Fruit fly (Drosophila melanogaster) whole organism, embryonic: ENCODE results near the gene CG34348.

ENCODE experiments used
- B-H1 ChIP-seq: fragments of 200-800 bp; sonication (Bioruptor generic); IDR thresholded peaks from 3 replicates; pipeline ENCODE4 v1.3.6; 2022; ENCODE audit warnings: missing biosample characterization, missing genetic modification characterization
- BtbVII ChIP-seq: fragments of 200-800 bp; sonication (Bioruptor generic); optimal IDR thresholded peaks from 3 replicates; lab custom pipeline; 2017; ENCODE audit warnings: missing biosample characterization, mild to moderate bottlenecking, missing genetic modification characterization
- CG10209 ChIP-seq: fragments of 200-800 bp; sonication (Bioruptor generic); optimal IDR thresholded peaks from 3 replicates; lab custom pipeline; 2017; ENCODE audit warnings: missing biosample characterization, mild to moderate bottlenecking, missing genetic modification characterization, missing genetic modification reagents
- CG10654 ChIP-seq: fragments of 200-800 bp; sonication (Bioruptor generic); optimal IDR thresholded peaks from 2 replicates; lab custom pipeline; 2016; ENCODE audit warnings: missing biosample characterization, missing genetic modification characterization
- CG12391 ChIP-seq: fragments of 200-800 bp; sonication (Bioruptor generic); optimal IDR thresholded peaks from 3 replicates; lab custom pipeline; 2018; ENCODE audit warnings: missing biosample characterization, mild to moderate bottlenecking, missing genetic modification characterization, moderate library complexity
- CG12744 ChIP-seq: fragments of 200-800 bp; sonication (Bioruptor generic); optimal IDR thresholded peaks from 2 replicates; lab custom pipeline; 2016; ENCODE audit warnings: missing biosample characterization, missing genetic modification characterization
- CG13287 ChIP-seq: fragments of 200-800 bp; sonication (Bioruptor generic); IDR thresholded peaks from 2 replicates; pipeline ENCODE4 v1.3.6; 2022; ENCODE audit warnings: missing biosample characterization, missing genetic modification characterization; ENCODE audit not compliant: partially characterized antibody
- CG13775 ChIP-seq: fragments of 200-800 bp; sonication (Bioruptor generic); optimal IDR thresholded peaks from 3 replicates; lab custom pipeline; 2017; ENCODE audit warnings: missing biosample characterization, mild to moderate bottlenecking, missing genetic modification characterization
- CG16813 ChIP-seq: fragments of 200-800 bp; sonication (Bioruptor generic); IDR thresholded peaks from 3 replicates; pipeline ENCODE4 v1.3.6; 2022; ENCODE audit warnings: missing biosample characterization, missing genetic modification characterization; ENCODE audit not compliant: partially characterized antibody
- CG17612 ChIP-seq: fragments of 200-800 bp; sonication (Bioruptor generic); IDR thresholded peaks from 2 replicates; pipeline ENCODE4 v1.3.6; 2022; ENCODE audit warnings: missing biosample characterization, missing genetic modification characterization
- CG18011 ChIP-seq: fragments of 200-800 bp; sonication (Bioruptor generic); optimal IDR thresholded peaks from 2 replicates; lab custom pipeline; 2017; ENCODE audit warnings: missing biosample characterization, missing genetic modification characterization, mild to moderate bottlenecking, moderate library complexity, missing genotype
- CG2875 ChIP-seq: fragments of 200-800 bp; sonication (Bioruptor generic); optimal IDR thresholded peaks from 2 replicates; lab custom pipeline; 2017; ENCODE audit warnings: missing biosample characterization, mild to moderate bottlenecking, missing genetic modification characterization, missing genetic modification reagents
- CG30403 ChIP-seq: fragments of 200-800 bp; sonication (Bioruptor generic); optimal IDR thresholded peaks from 3 replicates; lab custom pipeline; 2016; ENCODE audit warnings: missing biosample characterization, missing genetic modification characterization
- CG3163 ChIP-seq: fragments of 200-800 bp; sonication (Bioruptor generic); optimal IDR thresholded peaks from 3 replicates; lab custom pipeline; 2016; ENCODE audit warnings: missing biosample characterization, missing genetic modification characterization
- CG4707 ChIP-seq: fragments of 200-800 bp; sonication (Bioruptor generic); optimal IDR thresholded peaks from 2 replicates; lab custom pipeline; 2018; ENCODE audit warnings: missing biosample characterization, mild to moderate bottlenecking, missing genetic modification characterization, moderate library complexity
- CG6654 ChIP-seq: fragments of 200-800 bp; sonication (Bioruptor generic); optimal IDR thresholded peaks from 2 replicates; lab custom pipeline; 2017; ENCODE audit warnings: missing biosample characterization, mild to moderate bottlenecking, missing genetic modification characterization
- CG6765 ChIP-seq: fragments of 200-800 bp; sonication (Bioruptor generic); optimal IDR thresholded peaks from 3 replicates; lab custom pipeline; 2017; ENCODE audit warnings: missing biosample characterization, mild to moderate bottlenecking, missing genetic modification characterization
- CG7556 ChIP-seq: fragments of 200-800 bp; sonication (Bioruptor generic); optimal IDR thresholded peaks from 2 replicates; lab custom pipeline; 2017; ENCODE audit warnings: missing biosample characterization, mild to moderate bottlenecking, missing genetic modification characterization
- CG8388 ChIP-seq: fragments of 200-800 bp; sonication (Bioruptor generic); optimal IDR thresholded peaks from 2 replicates; lab custom pipeline; 2019; ENCODE audit warnings: missing biosample characterization, mild to moderate bottlenecking, missing genetic modification characterization, moderate library complexity
- CG9437 ChIP-seq: fragments of 200-800 bp; sonication (Bioruptor generic); optimal IDR thresholded peaks from 2 replicates; lab custom pipeline; 2018; ENCODE audit warnings: missing biosample characterization, mild to moderate bottlenecking, missing genetic modification characterization
- CG9932 ChIP-seq: fragments of 200-800 bp; sonication (Bioruptor generic); IDR thresholded peaks from 2 replicates; pipeline ENCODE4 v1.3.6; 2022; ENCODE audit warnings: missing biosample characterization, missing genetic modification characterization
- Chrac-16 ChIP-seq: fragments of 200-800 bp; sonication (Bioruptor generic); optimal IDR thresholded peaks from 3 replicates; lab custom pipeline; 2016; ENCODE audit warnings: missing biosample characterization, missing genetic modification characterization
- E2f1 ChIP-seq: fragments of 200-800 bp; sonication (Bioruptor generic); IDR thresholded peaks from 2 replicates; pipeline ENCODE4 v1.3.6; 2022; ENCODE audit warnings: missing biosample characterization, missing genetic modification characterization
- Gsc ChIP-seq: fragments of 200-800 bp; sonication (Bioruptor generic); IDR thresholded peaks from 2 replicates; pipeline ENCODE4 v1.3.6; 2022; ENCODE audit warnings: missing biosample characterization, missing genetic modification characterization
- NFAT ChIP-seq: fragments of 200-800 bp; sonication (Bioruptor generic); IDR thresholded peaks from 2 replicates; pipeline ENCODE4 v1.3.6; 2022; ENCODE audit warnings: missing biosample characterization, missing genetic modification characterization
- Nf-YB ChIP-seq: fragments of 200-800 bp; sonication (Bioruptor generic); optimal IDR thresholded peaks from 3 replicates; lab custom pipeline; 2019; ENCODE audit warnings: missing biosample characterization, mild to moderate bottlenecking, missing genetic modification characterization, moderate library complexity
- Oaz ChIP-seq: fragments of 200-800 bp; sonication (Bioruptor generic); IDR thresholded peaks from 2 replicates; pipeline ENCODE4 v1.3.6; 2022; ENCODE audit warnings: missing biosample characterization, missing genetic modification characterization
- Six4 ChIP-seq: fragments of 200-800 bp; sonication (Bioruptor generic); optimal IDR thresholded peaks from 2 replicates; lab custom pipeline; 2016; ENCODE audit warnings: missing biosample characterization, missing genetic modification characterization
- Usf ChIP-seq: fragments of 200-800 bp; sonication (Bioruptor generic); optimal IDR thresholded peaks from 2 replicates; lab custom pipeline; 2017; ENCODE audit warnings: missing genotype, missing biosample characterization, missing genetic modification characterization
- aop ChIP-seq: fragments of 200-800 bp; sonication (Bioruptor generic); IDR thresholded peaks from 2 replicates; pipeline ENCODE4 v1.3.6; 2022; ENCODE audit warnings: missing biosample characterization, missing genetic modification characterization
- ara ChIP-seq: fragments of 200-800 bp; sonication (Bioruptor generic); IDR thresholded peaks from 2 replicates; pipeline ENCODE4 v1.3.6; 2022; ENCODE audit warnings: missing biosample characterization, missing genetic modification characterization
- ato ChIP-seq: fragments of 200-800 bp; sonication (Bioruptor generic); IDR thresholded peaks from 2 replicates; pipeline ENCODE4 v1.3.6; 2022; ENCODE audit warnings: missing biosample characterization, missing genetic modification characterization; ENCODE audit not compliant: partially characterized antibody
- cad ChIP-seq: fragments of >200 bp; optimal IDR thresholded peaks from 2 replicates; lab custom pipeline; 2017; ENCODE audit warnings: missing biosample characterization, missing genetic modification characterization
- chinmo ChIP-seq: fragments of 200-800 bp; sonication (Bioruptor generic); IDR thresholded peaks from 4 replicates; pipeline ENCODE4 v1.3.6; 2022; ENCODE audit warnings: missing biosample characterization, missing genetic modification characterization; ENCODE audit not compliant: partially characterized antibody
- croc ChIP-seq: fragments of 200-800 bp; sonication (Bioruptor generic); conservative IDR thresholded peaks from 3 replicates; pipeline ENCODE4 v1.3.6; 2022; ENCODE audit warnings: missing biosample characterization, missing genetic modification characterization
- en ChIP-seq: fragments of 200-800 bp; sonication (Bioruptor generic); optimal IDR thresholded peaks from 2 replicates; lab custom pipeline; 2016; ENCODE audit warnings: missing biosample characterization, missing genetic modification characterization
- h ChIP-seq: fragments of >200 bp; optimal IDR thresholded peaks from 2 replicates; lab custom pipeline; 2017
- hkb ChIP-seq, 2 experiments: fragments of 200-800 bp in 1 of 2; fragments of >200 bp in 1 of 2; sonication (Bioruptor generic) in 1 of 2; IDR thresholded peaks in 1 of 2; optimal IDR thresholded peaks in 1 of 2; 2 replicates each; pipeline versions ENCODE4 v1.3.6 to Lab custom; 2017 to 2022; ENCODE audit warnings: missing biosample characterization in 1 of 2, missing genetic modification characterization in 1 of 2
- insv ChIP-seq, 2 experiments: fragments of 200-800 bp; sonication (Bioruptor generic); optimal IDR thresholded peaks; 3 replicates each; lab custom pipeline; 2016 to 2018; ENCODE audit warnings: missing biosample characterization in 2 of 2, missing genetic modification characterization in 2 of 2
- lmd ChIP-seq: fragments of 200-800 bp; sonication (Bioruptor generic); IDR thresholded peaks from 2 replicates; pipeline ENCODE4 v1.3.6; 2022; ENCODE audit warnings: missing biosample characterization, missing genetic modification characterization
- nmo ChIP-seq: fragments of 200-800 bp; sonication (Bioruptor generic); optimal IDR thresholded peaks from 2 replicates; lab custom pipeline; 2018; ENCODE audit warnings: missing biosample characterization, mild to moderate bottlenecking, missing genetic modification characterization, moderate library complexity
- onecut ChIP-seq: fragments of 200-800 bp; sonication (Bioruptor generic); IDR thresholded peaks from 2 replicates; pipeline ENCODE4 v1.3.6; 2022; ENCODE audit warnings: missing biosample characterization, missing genetic modification characterization
- pzg ChIP-seq: fragments of 200-800 bp; sonication (Bioruptor generic); optimal IDR thresholded peaks from 3 replicates; lab custom pipeline; 2018; ENCODE audit warnings: missing biosample characterization, mild to moderate bottlenecking, missing genetic modification characterization, moderate library complexity
- seq ChIP-seq: fragments of 200-800 bp; sonication (Bioruptor generic); IDR thresholded peaks from 2 replicates; pipeline ENCODE4 v1.3.6; 2022; ENCODE audit warnings: missing biosample characterization, missing genetic modification characterization
- shn ChIP-seq: fragments of 200-800 bp; sonication (Bioruptor generic); optimal IDR thresholded peaks from 3 replicates; lab custom pipeline; 2016; ENCODE audit warnings: missing biosample characterization, missing genetic modification characterization
- sim ChIP-seq: fragments of 200-800 bp; sonication (Bioruptor generic); IDR thresholded peaks from 2 replicates; pipeline ENCODE4 v1.3.6; 2022; ENCODE audit warnings: missing biosample characterization, missing genetic modification characterization
- trh ChIP-seq: fragments of 200-800 bp; sonication (Bioruptor generic); optimal IDR thresholded peaks from 2 replicates; lab custom pipeline; 2016; ENCODE audit warnings: missing biosample characterization, missing genetic modification characterization
- vfl ChIP-seq: fragments of 200-800 bp; sonication (Bioruptor generic); optimal IDR thresholded peaks from 2 replicates; lab custom pipeline; 2016; ENCODE audit warnings: missing biosample characterization, missing genetic modification characterization
- wor ChIP-seq: fragments of 200-800 bp; sonication (Bioruptor generic); IDR thresholded peaks from 2 replicates; pipeline ENCODE4 v1.3.6; 2022; ENCODE audit warnings: missing biosample characterization, missing genetic modification characterization
- yki ChIP-seq: fragments of >200 bp; optimal IDR thresholded peaks from 3 replicates; lab custom pipeline; 2018

Gene CG34348

DNA sequence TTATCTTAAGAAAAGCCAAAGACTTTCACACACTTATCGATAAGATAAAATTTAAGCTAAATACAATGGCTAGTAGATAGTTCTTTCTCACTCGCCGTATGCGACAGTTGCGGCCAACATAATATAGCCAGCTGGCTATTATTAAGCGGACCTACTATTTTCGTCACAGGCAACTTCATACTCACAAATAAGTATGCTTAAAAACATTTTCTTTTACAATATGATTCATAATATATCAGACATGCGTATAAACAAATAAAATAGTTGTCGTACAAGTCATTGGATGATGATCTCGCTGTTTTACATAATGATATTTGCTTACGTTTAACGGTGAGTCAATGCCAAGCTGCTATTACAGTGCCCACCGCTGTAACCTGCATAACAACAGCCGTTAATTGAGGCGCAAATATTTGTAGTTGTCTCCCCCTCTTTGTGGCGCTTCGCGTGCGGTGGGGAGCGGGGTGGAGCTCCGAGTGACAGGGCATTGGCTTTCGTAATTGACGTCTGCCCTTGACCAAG is 13.4 kb upstream of the CG34348 start (continued):
- TF ChIP-seq CG9932 = peak; percentile 56
- TF ChIP-seq chinmo (GFP tag; lab: Robert Waterston, UW) = peak; percentile 93
- no peak for TF ChIP-seq pzg (GFP tag; lab: Kevin White, UChicago)
- TF ChIP-seq CG12391 (tag; lab: Kevin White, UChicago) = peak; percentile 63
- peak; percentile 17 for TF ChIP-seq CG2875 (GFP tag; lab: Kevin White, UChicago)
- no peak for TF ChIP-seq sim
- peak; percentile 70 for TF ChIP-seq CG8388 (GFP tag; lab: Kevin White, UChicago)
- peak; percentile 7 for TF ChIP-seq trh
- TF ChIP-seq CG3163 (GFP tag; lab: Kevin White, UChicago) = peak; percentile 32
- TF ChIP-seq E2f1 = peak; percentile 54
- peak in 1 of 2 experiments; percentile 12 for TF ChIP-seq insv (GFP tag; optimal IDR thresholded peaks at IDR 0.05; lab: Kevin White, UChicago)
- TF ChIP-seq CG16813 = no peak
- peak; percentile 11 for TF ChIP-seq CG18011
- TF ChIP-seq Chrac-16 (GFP tag; lab: Kevin White, UChicago) = peak; percentile 43
- peak; percentile 76 for TF ChIP-seq lmd
- peak; percentile 24 for TF ChIP-seq CG4707 (GFP tag; lab: Kevin White, UChicago)
- TF ChIP-seq BtbVII = peak; percentile 59
- TF ChIP-seq CG12744 (GFP tag; lab: Kevin White, UChicago) = peak; percentile 30
- TF ChIP-seq yki (lab: Kevin White, UChicago) = no peak
- TF ChIP-seq wor (GFP tag; lab: Robert Waterston, UW) = peak; percentile 24; the same call in 1 of the 2 replicates
- peak; percentile 26 for TF ChIP-seq Six4
- TF ChIP-seq Oaz (GFP tag; lab: Robert Waterston, UW) = peak; percentile 40; the same call in 1 of the 2 replicates
- TF ChIP-seq ara (GFP tag; lab: Robert Waterston, UW) = no peak
- TF ChIP-seq hkb (optimal IDR thresholded peaks at IDR 0.05; lab: Kevin White, UChicago) = no peak
- TF ChIP-seq hkb (GFP tag; IDR thresholded peaks at IDR 0.05; lab: Robert Waterston, UW) = peak; percentile 72
- TF ChIP-seq CG7556 (GFP tag; lab: Kevin White, UChicago) = peak; percentile 73
- TF ChIP-seq CG13775 = peak; percentile 45
- no peak for TF ChIP-seq Gsc (GFP tag; lab: Robert Waterston, UW)
- TF ChIP-seq CG9437 (GFP tag; lab: Kevin White, UChicago) = peak; percentile 58
- TF ChIP-seq CG6654 (GFP tag; lab: Kevin White, UChicago) = peak; percentile 55
- no peak for TF ChIP-seq vfl (GFP tag; lab: Kevin White, UChicago)
- TF ChIP-seq seq (GFP tag; lab: Robert Waterston, UW) = peak; percentile 59; the same call in 1 of the 2 replicates
- peak; percentile 7 for TF ChIP-seq Nf-YB
- TF ChIP-seq CG30403 (GFP tag; lab: Kevin White, UChicago) = peak; percentile 73
- peak; percentile 77 for TF ChIP-seq nmo (GFP tag; lab: Kevin White, UChicago)
- no peak for TF ChIP-seq CG17612 (GFP tag; lab: Robert Waterston, UW)
- TF ChIP-seq NFAT (GFP tag; lab: Robert Waterston, UW) = 0 out of 2 replicates have a peak, but pooled peaks have one; percentile 27
- peak; percentile 60 for TF ChIP-seq en (GFP tag; lab: Kevin White, UChicago)
- peak; percentile 47 for TF ChIP-seq CG6765 (GFP tag; lab: Kevin White, UChicago)
- no peak for TF ChIP-seq aop (GFP tag; lab: Robert Waterston, UW)
- TF ChIP-seq onecut = peak; percentile 41; the same call in 1 of the 2 replicates
- peak; percentile 22 for TF ChIP-seq Usf (GFP tag; lab: Kevin White, UChicago)
- no peak; the same call in 1 of the 2 replicates for TF ChIP-seq CG13287 (GFP tag; lab: Robert Waterston, UW)
- no peak for TF ChIP-seq h
- TF ChIP-seq CG10654 (GFP tag; lab: Kevin White, UChicago) = peak; percentile 29
- TF ChIP-seq CG10209 (GFP tag; lab: Kevin White, UChicago) = peak; percentile 68
- peak; percentile 35; the same call in 2 of the 3 replicates for TF ChIP-seq B-H1 (GFP tag; lab: Robert Waterston, UW)
- no peak; the same call in 2 of the 3 replicates for TF ChIP-seq croc (GFP tag; lab: Robert Waterston, UW)
- TF ChIP-seq cad (GFP tag; lab: Kevin White, UChicago) = no peak
- TF ChIP-seq shn = peak; percentile 43
- TF ChIP-seq ato (GFP tag; lab: Robert Waterston, UW) = no peak
